Fruit fly (Drosophila melanogaster): ENCODE results near the gene CG42585.
"Not testable (repeated sequence)": the region's sequence is repeated elsewhere in the genome, so short reads cannot be mapped to it uniquely, and the experiment has no call there.

Gene CG42585

DNA sequence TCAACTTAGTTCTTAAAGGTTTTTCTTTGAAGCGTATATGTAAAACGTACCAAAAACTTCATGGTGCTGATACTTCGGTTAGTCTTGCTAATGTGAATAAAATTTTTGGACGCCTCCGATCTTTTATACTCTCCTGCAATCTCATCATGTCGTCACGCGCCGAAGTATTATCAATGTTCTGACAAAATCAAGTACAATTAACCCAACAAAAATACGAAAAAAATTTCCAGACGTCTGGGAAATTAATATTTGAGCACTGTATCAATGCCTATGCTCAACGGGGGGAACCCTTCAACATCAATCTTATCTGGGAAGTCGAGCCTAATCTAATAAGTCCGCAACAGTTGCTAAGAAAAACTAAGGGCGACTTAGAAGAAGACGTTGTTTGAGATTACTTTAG lies 2.0 kb upstream of the CG42585 start, which contains the start of gene CG31775:
TSS of gene CG31775 (minus strand) at position 101 of the 400 bp plus-strand sequence.
- not testable (repeated sequence) for TF ChIP-seq h, ttk, Sin3A (optimal IDR thresholded peaks at IDR 0.05)

DNA sequence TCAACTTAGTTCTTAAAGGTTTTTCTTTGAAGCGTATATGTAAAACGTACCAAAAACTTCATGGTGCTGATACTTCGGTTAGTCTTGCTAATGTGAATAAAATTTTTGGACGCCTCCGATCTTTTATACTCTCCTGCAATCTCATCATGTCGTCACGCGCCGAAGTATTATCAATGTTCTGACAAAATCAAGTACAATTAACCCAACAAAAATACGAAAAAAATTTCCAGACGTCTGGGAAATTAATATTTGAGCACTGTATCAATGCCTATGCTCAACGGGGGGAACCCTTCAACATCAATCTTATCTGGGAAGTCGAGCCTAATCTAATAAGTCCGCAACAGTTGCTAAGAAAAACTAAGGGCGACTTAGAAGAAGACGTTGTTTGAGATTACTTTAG lies 2.0 kb downstream of the CG42585 start, which contains the start of gene CG42586:
TSS of gene CG42586 (minus strand) at position 101 of the 400 bp plus-strand sequence.
- TF ChIP-seq psq, h, Sin3A (optimal IDR thresholded peaks at IDR 0.05): not testable (repeated sequence)

DNA sequence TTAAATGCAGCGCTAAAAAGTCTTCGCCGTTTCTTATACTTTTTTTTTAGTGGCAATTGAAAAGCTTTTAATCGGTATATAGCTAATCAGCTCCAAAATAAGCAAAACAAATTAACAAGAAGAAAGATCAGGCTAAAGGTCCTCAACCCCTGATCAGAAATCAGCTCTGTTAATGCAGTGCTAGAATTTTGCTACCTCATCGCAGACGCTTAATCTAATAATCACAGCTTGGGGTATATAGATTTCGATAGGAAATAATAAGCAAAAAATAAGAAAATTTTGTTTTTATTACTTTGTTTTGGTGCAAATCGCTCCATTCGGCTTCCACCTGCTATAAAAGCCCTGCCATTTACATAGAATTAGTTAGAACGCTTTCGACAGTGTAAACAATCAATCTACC lies 3.2 kb downstream of the CG42585 start, which contains the start of gene CG34166:
TSS of gene CG34166 (plus strand) at position 301 of the 400 bp plus-strand sequence.
- TF ChIP-seq psq, Myc, h (optimal IDR thresholded peaks at IDR 0.05): not testable (repeated sequence)

DNA sequence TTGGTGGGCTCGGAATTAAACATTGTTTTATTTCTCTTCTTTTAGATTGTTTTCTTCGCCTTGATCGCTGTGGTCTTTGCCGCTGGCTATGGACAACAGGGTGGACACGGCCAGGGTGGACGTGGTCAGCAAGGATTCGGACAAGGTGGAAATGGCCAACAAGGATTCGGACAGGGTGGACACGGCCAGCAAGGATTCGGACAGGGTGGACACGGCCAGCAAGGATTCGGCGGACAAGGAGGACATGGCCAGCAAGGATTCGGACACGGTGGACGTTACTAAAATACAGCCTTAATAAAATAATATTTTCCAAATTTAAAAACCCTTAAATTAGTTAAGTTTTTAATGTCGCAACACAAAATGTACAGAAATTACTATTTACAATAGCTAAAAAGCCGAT lies 3.6 kb downstream of the CG42585 start:
- TF ChIP-seq insv (optimal IDR thresholded peaks at IDR 0.05) (no peak), ttk (optimal IDR thresholded peaks at IDR 0.05) (no peak), psq (optimal IDR thresholded peaks at IDR 0.05) (no peak)

DNA sequence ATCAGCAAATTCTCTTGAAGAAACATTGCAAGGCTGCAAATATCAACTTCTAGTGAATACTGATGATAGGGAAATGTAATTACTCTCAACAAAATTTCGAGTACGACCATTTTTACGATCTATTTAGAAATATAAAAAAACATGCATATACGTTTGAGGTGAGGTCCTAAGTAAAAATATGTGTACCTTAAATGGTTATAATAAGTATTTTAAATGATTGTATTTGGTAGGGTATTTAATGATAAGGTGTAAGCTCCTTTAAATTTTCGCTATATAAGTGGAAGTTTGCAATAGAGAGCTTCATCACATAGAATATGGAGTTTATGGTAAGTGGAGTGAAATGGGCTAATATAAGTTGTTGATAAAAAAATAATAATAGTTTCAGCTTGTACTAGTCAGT lies 4.4 kb downstream of the CG42585 start, which contains the start of gene CG42681:
TSS of gene CG42681 (plus strand) at position 301 of the 400 bp plus-strand sequence.
- no peak for TF ChIP-seq Sin3A (optimal IDR thresholded peaks at IDR 0.05)
- no peak for TF ChIP-seq Myc (optimal IDR thresholded peaks at IDR 0.05)
- no peak for TF ChIP-seq ttk (optimal IDR thresholded peaks at IDR 0.05)
- no peak for TF ChIP-seq insv (optimal IDR thresholded peaks at IDR 0.05)
- TF ChIP-seq h (optimal IDR thresholded peaks at IDR 0.05) = no peak
- TF ChIP-seq psq (optimal IDR thresholded peaks at IDR 0.05) = no peak

DNA sequence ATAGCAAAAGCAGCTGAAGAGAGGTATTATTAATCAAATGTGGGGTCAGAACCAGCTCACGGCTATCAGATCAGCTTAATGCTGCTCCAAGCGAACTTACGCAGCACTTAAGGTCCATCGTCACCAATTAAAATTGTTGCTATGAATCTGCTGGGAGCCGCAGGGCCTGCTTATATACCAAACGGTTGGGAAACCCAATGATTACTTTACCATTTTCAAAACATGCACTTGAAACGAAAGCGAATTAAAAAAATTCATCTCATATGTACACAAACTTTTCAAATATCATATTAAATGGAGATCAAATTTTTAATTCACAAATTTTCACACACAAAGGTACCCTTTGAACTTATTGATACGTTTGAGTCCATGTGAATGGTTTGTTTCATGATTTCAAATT lies 5.4 kb downstream of the CG42585 start, which contains the start of gene CG42587:
TSS of gene CG42587 (minus strand) at position 143 of the 400 bp plus-strand sequence.
- TF ChIP-seq ttk (optimal IDR thresholded peaks at IDR 0.05) (no peak), Myc (optimal IDR thresholded peaks at IDR 0.05) (no peak), h (optimal IDR thresholded peaks at IDR 0.05) (no peak), Sin3A (optimal IDR thresholded peaks at IDR 0.05) (no peak), insv (optimal IDR thresholded peaks at IDR 0.05) (no peak), psq (optimal IDR thresholded peaks at IDR 0.05) (no peak)

DNA sequence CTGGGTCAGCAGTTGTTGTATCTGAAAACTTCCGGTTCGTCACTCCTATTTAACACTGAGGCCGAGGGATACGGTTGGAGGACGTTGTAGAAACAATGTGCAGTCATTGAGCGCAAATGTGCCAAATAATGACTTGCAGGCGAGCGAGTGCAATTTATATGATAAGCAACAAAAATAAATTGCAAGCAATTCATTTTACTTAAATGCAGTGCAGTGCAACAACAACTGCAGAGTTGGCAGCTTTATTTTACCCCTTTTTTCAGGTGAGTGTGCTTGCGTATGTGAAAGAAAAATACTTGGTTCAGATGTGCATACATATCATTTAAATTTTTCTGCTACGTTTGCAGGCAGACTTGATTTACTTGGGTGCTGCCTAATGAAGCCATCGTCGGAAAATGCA lies 6.4 kb downstream of the CG42585 start:
- TF ChIP-seq h (optimal IDR thresholded peaks at IDR 0.05) (no peak), psq (optimal IDR thresholded peaks at IDR 0.05) (no peak), ttk (optimal IDR thresholded peaks at IDR 0.05) (no peak), Sin3A (optimal IDR thresholded peaks at IDR 0.05) (no peak), Myc (optimal IDR thresholded peaks at IDR 0.05) (no peak), insv (optimal IDR thresholded peaks at IDR 0.05) (no peak)

DNA sequence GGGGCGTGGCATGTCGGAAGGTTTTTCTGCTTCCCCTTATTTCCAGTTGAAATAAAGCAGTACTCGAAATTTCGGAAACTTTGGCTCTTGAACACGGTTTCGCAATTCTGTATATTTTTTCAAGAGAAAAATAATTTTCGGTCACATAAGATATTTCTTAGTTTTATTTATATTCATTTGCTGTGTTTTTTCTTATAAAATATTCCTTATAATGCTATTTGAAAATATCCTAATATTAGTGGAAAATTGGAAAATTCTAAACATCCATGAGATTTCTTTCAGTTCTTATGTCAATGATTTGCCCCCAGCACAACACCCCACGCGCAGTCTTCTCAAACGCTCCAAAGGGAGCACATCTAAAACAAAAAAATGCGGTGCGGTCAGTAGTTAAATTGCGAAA lies 20.8 kb downstream of the CG42585 start, which contains the start of gene CG4691:
TSS of gene CG4691 (plus strand) at position 301 of the 400 bp plus-strand sequence.
- TF ChIP-seq ttk (optimal IDR thresholded peaks at IDR 0.05) (no peak), h (optimal IDR thresholded peaks at IDR 0.05) (no peak), Sin3A (optimal IDR thresholded peaks at IDR 0.05) (no peak), Myc (optimal IDR thresholded peaks at IDR 0.05) (no peak), insv (optimal IDR thresholded peaks at IDR 0.05) (no peak)

DNA sequence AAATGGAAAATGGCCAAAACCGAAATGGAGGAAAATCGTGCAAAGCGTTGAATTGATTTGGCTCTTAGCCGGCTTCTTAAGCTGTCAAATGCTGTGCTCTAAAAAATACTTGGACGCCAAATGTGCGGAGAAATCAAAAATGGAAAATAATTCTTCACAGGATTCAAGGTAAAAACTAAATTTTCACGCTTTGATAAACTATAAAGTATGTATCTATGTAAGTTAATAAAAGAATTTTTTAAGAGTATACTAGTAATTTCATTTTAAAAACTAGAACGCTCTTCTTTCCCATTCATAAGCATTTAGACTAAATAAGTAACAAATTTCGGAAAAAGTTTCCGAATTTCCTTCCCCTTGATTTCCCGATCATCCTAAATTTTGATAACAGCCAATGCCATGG lies 22.8 kb downstream of the CG42585 start, which contains the start of gene CSN1a:
TSS of gene CSN1a (plus strand) at position 301 of the 400 bp plus-strand sequence.
- no peak for TF ChIP-seq Myc (optimal IDR thresholded peaks at IDR 0.05)
- TF ChIP-seq Sin3A (optimal IDR thresholded peaks at IDR 0.05) = no peak

DNA sequence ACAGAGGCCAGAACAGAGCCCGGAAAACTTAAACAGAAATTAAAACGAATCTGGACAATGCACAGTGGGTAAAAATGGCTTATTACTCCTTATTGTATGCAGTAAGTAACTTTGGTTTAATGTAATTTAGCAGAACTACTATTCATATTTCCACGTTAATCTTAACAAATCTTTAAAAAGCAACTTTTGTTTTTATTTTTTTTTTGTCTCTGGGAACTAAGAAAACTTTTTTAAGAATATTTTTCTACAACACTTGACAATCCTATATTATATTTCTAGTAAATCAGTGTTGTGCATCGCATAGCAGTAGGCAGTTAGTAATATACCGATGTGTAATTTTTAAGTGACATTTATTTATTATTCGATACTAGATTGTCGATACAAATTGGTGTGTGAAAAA lies 25.9 kb downstream of the CG42585 start, which contains the start of gene CG4701:
TSS of gene CG4701 (plus strand) at position 301 of the 400 bp plus-strand sequence.
- TF ChIP-seq h (optimal IDR thresholded peaks at IDR 0.05) = no peak

DNA sequence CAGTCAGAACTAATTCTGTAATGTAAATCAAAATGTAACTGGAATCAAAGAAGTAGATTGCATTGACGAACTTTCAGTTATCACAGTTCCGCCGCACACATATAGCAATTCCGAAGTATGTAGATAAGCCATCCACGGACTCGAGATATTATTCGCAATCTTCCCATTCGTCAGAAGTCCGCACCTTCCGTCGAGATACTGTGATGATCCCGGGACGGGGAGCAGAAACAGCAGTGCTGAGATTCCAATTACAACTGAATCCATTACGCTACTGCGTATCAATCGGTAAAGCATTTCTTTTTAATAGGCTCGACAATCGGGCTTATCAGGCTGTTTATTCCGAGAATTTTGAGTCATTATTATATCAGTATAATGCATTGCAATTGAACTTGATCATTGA lies 35.0 kb downstream of the CG42585 start, which contains the start of gene CG4650:
TSS of gene CG4650 (minus strand) at position 269 of the 400 bp plus-strand sequence.
- TF ChIP-seq Sin3A (optimal IDR thresholded peaks at IDR 0.05) (no peak), h (optimal IDR thresholded peaks at IDR 0.05) (no peak), insv (optimal IDR thresholded peaks at IDR 0.05) (no peak), ttk (optimal IDR thresholded peaks at IDR 0.05) (no peak), Myc (optimal IDR thresholded peaks at IDR 0.05) (no peak), psq (optimal IDR thresholded peaks at IDR 0.05) (no peak)

DNA sequence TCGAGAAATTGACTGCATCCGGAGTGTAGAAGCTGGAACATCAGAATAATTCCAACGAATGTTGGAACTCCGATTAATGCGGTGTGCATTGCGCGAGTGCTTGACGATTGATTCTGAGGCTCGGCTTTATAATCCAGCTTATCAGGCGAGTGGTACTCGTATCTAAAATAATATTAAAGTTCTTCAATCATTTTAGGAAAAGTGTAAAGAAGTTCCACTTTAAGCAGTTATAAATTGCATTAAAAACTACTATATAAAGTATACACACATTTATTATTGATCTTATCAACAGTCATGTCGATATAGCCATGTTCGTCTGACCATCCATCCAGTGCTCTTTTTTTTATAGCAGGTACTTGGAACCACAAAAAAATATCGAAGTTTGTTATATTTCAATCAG lies 44.8 kb downstream of the CG42585 start, which contains the start of gene CG18636:
TSS of gene CG18636 (minus strand) at position 101 of the 400 bp plus-strand sequence.
- TF ChIP-seq ttk (optimal IDR thresholded peaks at IDR 0.05) (no peak), Myc (optimal IDR thresholded peaks at IDR 0.05) (no peak), h (optimal IDR thresholded peaks at IDR 0.05) (no peak), insv (optimal IDR thresholded peaks at IDR 0.05) (no peak), Sin3A (optimal IDR thresholded peaks at IDR 0.05) (no peak), psq (optimal IDR thresholded peaks at IDR 0.05) (no peak)
